Fruit fly (Drosophila melanogaster) whole organism, adult: Measurements from ENCODE around the gene Pep.

ENCODE experiments used
- CG11617 ChIP-seq: fragments of 200-800 bp; sonication (Bioruptor generic); optimal IDR thresholded peaks from 2 replicates; lab custom pipeline; 2017; ENCODE audit warnings: mild to moderate bottlenecking, missing biosample characterization, missing genetic modification reagents, missing genetic modification characterization
- CG12768 ChIP-seq: fragments of 200-800 bp; sonication (Bioruptor generic); optimal IDR thresholded peaks from 2 replicates; lab custom pipeline; 2017; ENCODE audit warnings: missing biosample characterization, missing genetic modification characterization, mild to moderate bottlenecking, moderate library complexity, missing genetic modification reagents
- CG14711 ChIP-seq: fragments of 200-800 bp; sonication (Bioruptor generic); optimal IDR thresholded peaks from 2 replicates; lab custom pipeline; 2018; ENCODE audit warnings: missing biosample characterization, mild to moderate bottlenecking, missing genetic modification characterization, moderate library complexity
- CG1620 ChIP-seq: fragments of 200-800 bp; sonication (Bioruptor generic); optimal IDR thresholded peaks from 2 replicates; lab custom pipeline; 2016; ENCODE audit warnings: missing biosample characterization, missing genetic modification characterization
- CG33017 ChIP-seq: fragments of 200-800 bp; sonication (Bioruptor generic); optimal IDR thresholded peaks from 2 replicates; lab custom pipeline; 2018; ENCODE audit warnings: missing biosample characterization, mild to moderate bottlenecking, missing genetic modification characterization, moderate library complexity
- CG5204 ChIP-seq: fragments of 200-800 bp; sonication (Bioruptor generic); optimal IDR thresholded peaks from 2 replicates; lab custom pipeline; 2016; ENCODE audit warnings: missing biosample characterization, missing genetic modification characterization
- CG7045 ChIP-seq: fragments of 200-800 bp; sonication (Bioruptor generic); optimal IDR thresholded peaks from 2 replicates; lab custom pipeline; 2017; ENCODE audit warnings: missing biosample characterization, mild to moderate bottlenecking, missing genetic modification characterization
- CG7101 ChIP-seq: fragments of 200-800 bp; sonication (Bioruptor generic); optimal IDR thresholded peaks from 2 replicates; lab custom pipeline; 2018; ENCODE audit warnings: missing biosample characterization, mild to moderate bottlenecking, missing genetic modification characterization, moderate library complexity
- Clk ChIP-seq: fragments of 200-800 bp; sonication (Bioruptor generic); optimal IDR thresholded peaks from 2 replicates; lab custom pipeline; 2017; ENCODE audit warnings: missing biosample characterization, missing genetic modification characterization
- Crg-1 ChIP-seq: fragments of 200-800 bp; sonication (Bioruptor generic); optimal IDR thresholded peaks from 2 replicates; lab custom pipeline; 2016; ENCODE audit warnings: missing biosample characterization, missing genetic modification characterization
- Hr96 ChIP-seq: fragments of 200-800 bp; sonication (Bioruptor generic); optimal IDR thresholded peaks from 2 replicates; lab custom pipeline; 2016; ENCODE audit warnings: missing biosample characterization, missing genetic modification characterization
- Mnt ChIP-seq: fragments of 200-800 bp; sonication (Bioruptor generic); optimal IDR thresholded peaks from 2 replicates; lab custom pipeline; 2016; ENCODE audit warnings: missing biosample characterization, mild to moderate bottlenecking, missing genetic modification characterization
- bab1 ChIP-seq: fragments of 200-800 bp; sonication (Bioruptor generic); optimal IDR thresholded peaks from 3 replicates; lab custom pipeline; 2019; ENCODE audit warnings: missing biosample characterization, mild to moderate bottlenecking, missing genetic modification characterization, moderate library complexity
- cic ChIP-seq: fragments of 200-800 bp; sonication (Bioruptor generic); optimal IDR thresholded peaks from 2 replicates; lab custom pipeline; 2017; ENCODE audit warnings: missing biosample characterization, mild to moderate bottlenecking, missing genetic modification characterization, moderate library complexity
- cnc ChIP-seq, 2 experiments: fragments of >200 bp; optimal IDR thresholded peaks; 2 replicates each; lab custom pipeline; 2017
- kay ChIP-seq: fragments of 200-800 bp; sonication (Bioruptor generic); peaks from one replicate; lab custom pipeline; 2016; ENCODE audit warnings: missing biosample characterization, missing genetic modification characterization, borderline replicate concordance
- ovo ChIP-seq: fragments of 200-800 bp; sonication (Bioruptor generic); optimal IDR thresholded peaks from 2 replicates; lab custom pipeline; 2016; ENCODE audit warnings: missing biosample characterization, missing genetic modification characterization
- pad ChIP-seq: fragments of 200-800 bp; sonication (Bioruptor generic); optimal IDR thresholded peaks from 3 replicates; lab custom pipeline; 2017; ENCODE audit warnings: missing biosample characterization, missing genetic modification characterization, mild to moderate bottlenecking, moderate library complexity, missing genetic modification reagents
- tj ChIP-seq: fragments of 200-800 bp; sonication (Bioruptor generic); optimal IDR thresholded peaks from 3 replicates; lab custom pipeline; 2017; ENCODE audit warnings: missing biosample characterization, mild to moderate bottlenecking, missing genetic modification characterization, moderate library complexity
- toe ChIP-seq: fragments of 200-800 bp; sonication (Bioruptor generic); optimal IDR thresholded peaks from 2 replicates; lab custom pipeline; 2016; ENCODE audit warnings: missing biosample characterization, missing genetic modification characterization

The Pep gene

DNA sequence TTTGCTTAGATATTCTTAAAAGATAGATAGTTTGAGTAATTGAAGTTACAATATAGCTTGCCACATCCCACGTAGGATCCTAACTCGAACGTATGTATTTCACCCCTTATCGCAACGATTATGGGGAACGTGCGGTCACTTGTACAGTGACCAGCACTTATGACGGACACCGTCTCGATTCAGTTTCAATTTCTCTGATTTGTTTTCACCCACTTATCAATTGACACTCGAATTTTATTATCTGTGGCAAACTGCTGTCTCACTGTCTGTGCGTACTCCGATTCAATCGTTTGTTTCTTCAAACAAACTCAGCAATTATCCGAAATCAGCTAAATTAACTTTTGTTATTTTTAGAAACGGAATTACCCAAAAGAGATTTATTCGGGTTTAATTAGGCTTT, 21.9 kb downstream of the Pep start:
- TF ChIP-seq cnc (optimal IDR thresholded peaks at IDR 0.05; lab: Kevin White, UChicago) (peak; percentile 12 to 72), CG12768 (GFP tag; lab: Kevin White, UChicago) (no peak)

- TF ChIP-seq toe (GFP tag; lab: Kevin White, UChicago) (no peak), CG33017 (peak; percentile 9), Crg-1 (GFP tag; lab: Kevin White, UChicago) (no peak), cic (GFP tag; lab: Kevin White, UChicago) (peak; percentile 65)
These were observed 22.6 kb downstream of the Pep start for dm6 chr3L:17622081-17622850.

DNA sequence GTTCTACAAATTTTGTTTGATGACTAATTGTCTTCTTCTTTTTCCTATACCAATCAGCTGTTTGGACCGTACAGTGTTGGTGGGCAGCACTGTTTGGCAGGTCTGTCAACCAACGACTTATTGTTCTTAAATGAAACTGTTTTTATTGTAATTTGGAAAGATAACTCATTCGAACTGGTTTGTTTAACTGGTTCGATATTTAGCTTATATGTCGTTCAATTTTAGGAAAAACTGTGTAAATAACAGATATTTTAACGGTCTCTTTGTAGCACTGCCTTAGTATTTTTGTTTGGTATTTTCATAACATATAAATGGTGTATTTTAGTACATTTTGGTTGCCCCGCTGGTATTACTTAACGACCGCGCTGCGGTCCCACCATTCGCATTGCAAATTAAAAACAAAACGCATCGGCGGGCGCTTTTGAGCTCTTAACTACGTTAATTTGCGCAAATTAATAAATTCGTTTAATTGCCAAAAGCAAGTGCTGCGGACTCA, 23.3 kb downstream of the Pep start, which contains the start of the genes Vps60 and anchor:
Gene Vps60, minus strand, starts transcription at position 175 of the 496 bp plus-strand sequence.
Gene anchor, plus strand, starts transcription at position 374 of the 496 bp plus-strand sequence.
- TF ChIP-seq kay (GFP tag; lab: Kevin White, UChicago) (peak; percentile 99), tj (GFP tag; lab: Kevin White, UChicago) (peak; percentile 47), Mnt (GFP tag; lab: Kevin White, UChicago) (peak; percentile 63), bab1 (peak; percentile 81), cnc (optimal IDR thresholded peaks at IDR 0.05; lab: Kevin White, UChicago) (no peak), CG33017 (peak; percentile 65), CG14711 (tag; lab: Kevin White, UChicago) (peak; percentile 73), Crg-1 (GFP tag; lab: Kevin White, UChicago) (peak; percentile 61), CG12768 (GFP tag; lab: Kevin White, UChicago) (peak; percentile 79), Hr96 (GFP tag; lab: Kevin White, UChicago) (peak; percentile 70), CG11617 (GFP tag; lab: Kevin White, UChicago) (peak; percentile 80), cic (GFP tag; lab: Kevin White, UChicago) (peak; percentile 67), Clk (GFP tag; lab: Kevin White, UChicago) (peak; percentile 64), ovo (peak; percentile 51), pad (GFP tag; lab: Kevin White, UChicago) (peak; percentile 75), CG7101 (peak; percentile 74), CG5204 (no peak), CG1620 (peak; percentile 52), CG7045 (GFP tag; lab: Kevin White, UChicago) (peak; percentile 49), toe (GFP tag; lab: Kevin White, UChicago) (no peak)

DNA sequence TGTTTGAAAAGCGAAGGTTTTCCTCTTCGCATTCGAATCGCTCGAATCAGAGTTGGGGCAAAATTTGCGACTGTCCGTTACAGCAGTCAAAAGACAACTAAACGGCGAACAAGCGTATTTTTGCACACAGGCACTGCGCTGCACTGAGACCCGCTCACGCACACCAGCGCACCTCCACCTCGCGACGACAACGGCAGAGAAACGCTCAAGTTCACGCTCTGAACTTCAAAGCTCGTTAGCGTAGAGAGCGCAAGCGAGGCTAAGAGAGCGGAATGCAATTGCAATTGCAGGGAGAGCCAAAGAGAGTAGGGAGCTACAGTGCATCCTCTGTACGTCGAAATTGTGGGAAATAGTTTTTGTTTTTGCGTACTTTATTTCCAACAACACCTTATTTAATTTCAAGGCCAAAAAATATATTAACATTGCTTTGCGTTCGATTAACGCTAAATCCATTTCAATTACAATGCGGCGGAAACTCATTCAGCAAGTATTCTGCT, 25.6 kb downstream of the Pep start, which contains the start of gene Eip74EF:
Gene Eip74EF, minus strand, starts transcription at position 117 of the 497 bp plus-strand sequence.
- TF ChIP-seq kay (GFP tag; lab: Kevin White, UChicago) = no peak
- TF ChIP-seq Mnt (GFP tag; lab: Kevin White, UChicago) = peak; percentile 68
- peak; percentile 58 for TF ChIP-seq Hr96 (GFP tag; lab: Kevin White, UChicago)
- no peak for TF ChIP-seq cnc (optimal IDR thresholded peaks at IDR 0.05; lab: Kevin White, UChicago)
- peak; percentile 63 for TF ChIP-seq CG7045 (GFP tag; lab: Kevin White, UChicago)
- TF ChIP-seq Clk (GFP tag; lab: Kevin White, UChicago) = no peak
- peak; percentile 75 for TF ChIP-seq bab1
- no peak for TF ChIP-seq CG5204
- peak; percentile 78 for TF ChIP-seq CG33017
- peak; percentile 40 for TF ChIP-seq pad (GFP tag; lab: Kevin White, UChicago)
- peak; percentile 21 for TF ChIP-seq Crg-1 (GFP tag; lab: Kevin White, UChicago)
- peak; percentile 46 for TF ChIP-seq CG14711 (tag; lab: Kevin White, UChicago)
- TF ChIP-seq toe (GFP tag; lab: Kevin White, UChicago) = peak; percentile 42
- TF ChIP-seq tj (GFP tag; lab: Kevin White, UChicago) = peak; percentile 81
- peak; percentile 80 for TF ChIP-seq CG12768 (GFP tag; lab: Kevin White, UChicago)
- no peak for TF ChIP-seq CG1620
- peak; percentile 58 for TF ChIP-seq CG7101
- peak; percentile 61 for TF ChIP-seq CG11617 (GFP tag; lab: Kevin White, UChicago)
- TF ChIP-seq cic (GFP tag; lab: Kevin White, UChicago) = peak; percentile 65
- peak; percentile 69 for TF ChIP-seq ovo

dm6 chr3L:17616876-17617279, 28.0 kb downstream of the Pep start:
- TF ChIP-seq Hr96 (GFP tag; lab: Kevin White, UChicago) (no peak), pad (GFP tag; lab: Kevin White, UChicago) (peak; percentile 10), CG5204 (no peak), CG7101 (peak; percentile 5), tj (GFP tag; lab: Kevin White, UChicago) (no peak), Clk (GFP tag; lab: Kevin White, UChicago) (no peak), Crg-1 (GFP tag; lab: Kevin White, UChicago) (peak; percentile 39), CG1620 (no peak), bab1 (no peak), ovo (peak; percentile 78), CG12768 (GFP tag; lab: Kevin White, UChicago) (peak; percentile 76), CG14711 (tag; lab: Kevin White, UChicago) (no peak), CG33017 (peak; percentile 33), CG7045 (GFP tag; lab: Kevin White, UChicago) (peak; percentile 9), toe (GFP tag; lab: Kevin White, UChicago) (no peak), CG11617 (GFP tag; lab: Kevin White, UChicago) (peak; percentile 19), kay (GFP tag; lab: Kevin White, UChicago) (no peak), Mnt (GFP tag; lab: Kevin White, UChicago) (peak; percentile 62), cic (GFP tag; lab: Kevin White, UChicago) (peak; percentile 92), cnc (optimal IDR thresholded peaks at IDR 0.05; lab: Kevin White, UChicago) (no peak)
